Fruit fly (Drosophila melanogaster): ENCODE results near the gene CG2258.
A peak's percentile ranks its signal among the peaks of the same experiment; 100 is the strongest.

The CG2258 gene

DNA sequence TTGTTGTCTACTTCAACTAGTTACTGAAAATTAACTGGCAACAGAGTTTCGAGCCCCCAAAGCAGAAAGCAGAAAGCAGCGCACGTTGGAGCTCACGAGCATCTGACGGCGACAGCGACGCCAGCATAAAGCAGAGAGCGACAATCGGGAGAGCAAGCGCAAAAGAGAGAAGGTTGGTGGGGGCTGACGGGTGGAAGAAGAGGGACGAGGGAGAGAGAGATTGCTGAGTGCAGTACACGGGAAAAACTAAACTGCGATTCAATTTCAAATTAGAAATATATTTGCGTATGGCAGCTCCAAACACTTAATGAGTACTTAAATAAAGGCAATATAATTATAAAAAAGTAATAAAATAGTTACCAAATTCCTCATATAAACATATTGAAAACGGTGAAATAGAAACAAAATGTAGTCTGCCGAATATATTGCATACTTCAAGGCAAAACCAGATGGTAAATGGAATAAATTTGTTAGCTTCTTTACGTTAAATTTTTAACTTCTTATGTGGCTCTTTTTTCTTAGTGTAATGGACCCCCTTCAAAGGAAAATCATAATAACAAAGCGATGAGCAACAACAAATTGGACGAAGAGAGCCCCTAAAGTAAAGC, 9.7 kb downstream of the CG2258 start (continued):
- TF ChIP-seq Trl (optimal IDR thresholded peaks at IDR 0.05) (peak; percentile 88 to 93), Trl (GFP tag; optimal IDR thresholded peaks at IDR 0.05) (peak; percentile 79), caup (GFP tag; optimal IDR thresholded peaks at IDR 0.05; ENCODE audit: severe bottlenecking) (peak; percentile 92), CG32532 (GFP tag; IDR thresholded peaks at IDR 0.05) (peak; percentile 91), CG16815 (GFP tag; optimal IDR thresholded peaks at IDR 0.05) (peak; percentile 87), vvl (GFP tag; IDR thresholded peaks at IDR 0.05) (peak; percentile 91), sob (GFP tag; IDR thresholded peaks at IDR 0.05) (peak; percentile 92), Hr3 (GFP tag; optimal IDR thresholded peaks at IDR 0.05) (peak; percentile 92), nau (GFP tag; optimal IDR thresholded peaks at IDR 0.05) (peak; percentile 91), CG18011 (GFP tag; optimal IDR thresholded peaks at IDR 0.05) (peak; percentile 82), CG16863 (GFP tag; optimal IDR thresholded peaks at IDR 0.05) (peak; percentile 71), Usf (GFP tag; optimal IDR thresholded peaks at IDR 0.05) (peak; percentile 79), bcd (GFP tag; optimal IDR thresholded peaks at IDR 0.05) (peak; percentile 95), CG3163 (GFP tag; optimal IDR thresholded peaks at IDR 0.05) (peak; percentile 56), tna (GFP tag; IDR thresholded peaks at IDR 0.05; ENCODE audit: partially characterized antibody) (no peak), gfzf (GFP tag; optimal IDR thresholded peaks at IDR 0.05) (no peak), CG17385 (GFP tag; optimal IDR thresholded peaks at IDR 0.05) (peak; percentile 94), Xbp1 (GFP tag; optimal IDR thresholded peaks at IDR 0.05) (peak; percentile 94), danr (GFP tag; IDR thresholded peaks at IDR 0.05) (peak; percentile 87), tap (tag; optimal IDR thresholded peaks at IDR 0.05) (peak; percentile 94), pan (optimal IDR thresholded peaks at IDR 0.05) (no peak), pan (GFP tag; optimal IDR thresholded peaks at IDR 0.05 in 1 of 2, IDR thresholded peaks at IDR 0.05 in 1 of 2) (peak in 1 of 2 experiments; percentile 94), repo (GFP tag; optimal IDR thresholded peaks at IDR 0.05) (peak; percentile 64), TFAM (GFP tag; optimal IDR thresholded peaks at IDR 0.05) (peak; percentile 70), CHES-1-like (GFP tag; optimal IDR thresholded peaks at IDR 0.05) (peak; percentile 73), sug (tag; optimal IDR thresholded peaks at IDR 0.05) (peak; percentile 99), CG12236 (GFP tag; optimal IDR thresholded peaks at IDR 0.05) (peak; percentile 61), CTCF (GFP tag; optimal IDR thresholded peaks at IDR 0.05) (peak; percentile 61), Pdp1 (GFP tag; optimal IDR thresholded peaks at IDR 0.05) (peak; percentile 75 to 89), CG10209 (GFP tag; optimal IDR thresholded peaks at IDR 0.05) (peak; percentile 95), Lim3 (GFP tag; IDR thresholded peaks at IDR 0.05) (peak; percentile 66; the same call in 1 of the 2 replicates), CkIIα-i1 (GFP tag; IDR thresholded peaks at IDR 0.05) (peak; percentile 51; the same call in 1 of the 2 replicates), Fer2 (tag; optimal IDR thresholded peaks at IDR 0.05) (peak; percentile 92), Fer1 (GFP tag; optimal IDR thresholded peaks at IDR 0.05) (peak; percentile 96), disco-r (GFP tag; optimal IDR thresholded peaks at IDR 0.05) (peak; percentile 69), CG15514 (GFP tag; optimal IDR thresholded peaks at IDR 0.05) (peak; percentile 83), Hsf (GFP tag; optimal IDR thresholded peaks at IDR 0.05) (peak; percentile 89), CG9797 (GFP tag; optimal IDR thresholded peaks at IDR 0.05) (peak; percentile 28), sens-2 (GFP tag; IDR thresholded peaks at IDR 0.05) (peak; percentile 61; the same call in 1 of the 2 replicates), Nf-YB (GFP tag; optimal IDR thresholded peaks at IDR 0.05) (peak; percentile 84), cg (GFP tag; optimal IDR thresholded peaks at IDR 0.05) (no peak), so (GFP tag; IDR thresholded peaks at IDR 0.05) (peak; percentile 94), gro (GFP tag; optimal IDR thresholded peaks at IDR 0.05) (no peak), CG12659 (GFP tag; optimal IDR thresholded peaks at IDR 0.05) (peak; percentile 98), ap (GFP tag; IDR thresholded peaks at IDR 0.05) (peak; percentile 86), ash1 (GFP tag; optimal IDR thresholded peaks at IDR 0.05) (peak; percentile 30), CG4730 (GFP tag; IDR thresholded peaks at IDR 0.05) (peak; percentile 88), CG10321 (GFP tag; IDR thresholded peaks at IDR 0.05) (peak; percentile 63; the same call in 1 of the 2 replicates), tup (GFP tag; optimal IDR thresholded peaks at IDR 0.05) (peak; percentile 44), CG7357 (GFP tag; IDR thresholded peaks at IDR 0.05) (peak; percentile 87), CG12219 (GFP tag; optimal IDR thresholded peaks at IDR 0.05) (peak; percentile 89)

Measured in whole organism, embryonic.